Worm (Caenorhabditis elegans) whole organism, midembryonic: ENCODE results near the gene cin-4.

Experiments used
- T22C8.4 ChIP-seq: fragments of 200-800 bp; sonication (Bioruptor generic); IDR thresholded peaks from 2 replicates; pipeline ENCODE4 v1.3.6; 2022; ENCODE audit warnings: missing genetic modification characterization, missing compliant biosample characterization
- cog-1 ChIP-seq: sonication (generic microtip); optimal IDR thresholded peaks from 2 replicates; lab custom pipeline; 2016; ENCODE audit warnings: missing genetic modification characterization, missing compliant biosample characterization
- flt-1 ChIP-seq: fragments of 200-800 bp; sonication (Bioruptor generic); IDR thresholded peaks from 2 replicates; pipeline ENCODE4 v1.3.6; 2022; ENCODE audit warnings: missing genetic modification characterization, missing compliant biosample characterization
- klf-2 ChIP-seq: fragments of 200-800 bp; sonication (Bioruptor generic); conservative IDR thresholded peaks from 2 replicates; pipeline ENCODE4 v1.3.6; 2022; ENCODE audit warnings: missing genetic modification reagents, missing genetic modification characterization, missing compliant biosample characterization
- med-1 ChIP-seq: sonication (generic microtip); optimal IDR thresholded peaks from 2 replicates; lab custom pipeline; 2017; ENCODE audit warnings: missing genetic modification characterization, mild to moderate bottlenecking, missing compliant biosample characterization, antibody characterized with exemption, missing genetic modification reagents; ENCODE audit not compliant: insufficient read depth
- ref-1 ChIP-seq: fragments of 200-800 bp; sonication (Bioruptor generic); conservative IDR thresholded peaks from 2 replicates; pipeline ENCODE4 v1.3.6; 2022; ENCODE audit warnings: missing genetic modification reagents, missing genetic modification characterization, missing compliant biosample characterization
- tab-1 ChIP-seq: fragments of 200-800 bp; sonication (Bioruptor generic); IDR thresholded peaks from 2 replicates; pipeline ENCODE4 v1.3.6; 2022; ENCODE audit warnings: missing genetic modification characterization, missing compliant biosample characterization
- ztf-23 ChIP-seq: fragments of 200-800 bp; sonication (Bioruptor generic); IDR thresholded peaks from 2 replicates; pipeline ENCODE4 v1.3.6; 2022; ENCODE audit warnings: missing genetic modification reagents, missing genetic modification characterization, missing compliant biosample characterization
- ztf-29 ChIP-seq: fragments of 200-800 bp; sonication (Bioruptor generic); IDR thresholded peaks from 2 replicates; pipeline ENCODE4 v1.3.6; 2022; ENCODE audit warnings: missing genetic modification reagents, missing genetic modification characterization, missing compliant biosample characterization

The cin-4 gene

ce11 chrII:7053649-7054048 is 15.6 kb downstream of the cin-4 start, which contains the start of gene ZK1127.4:
Gene ZK1127.4, plus strand, starts transcription at chrII:7053949.
- TF ChIP-seq tab-1 (GFP tag; lab: Robert Waterston, UW) (no peak), T22C8.4 (GFP tag; lab: Robert Waterston, UW) (no peak), ztf-23 (GFP tag; lab: Robert Waterston, UW) (no peak), ztf-29 (GFP tag; lab: Robert Waterston, UW) (no peak), klf-2 (GFP tag; lab: Robert Waterston, UW) (no peak), cog-1 (tag; lab: Kevin White, UChicago) (no peak), med-1 (GFP tag; lab: Kevin White, UChicago) (no peak), ref-1 (GFP tag; lab: Robert Waterston, UW) (no peak), flt-1 (GFP tag; lab: Robert Waterston, UW) (no peak)

ce11 chrII:7054987-7055386 is 16.9 kb downstream of the cin-4 start, which contains the start of gene ZK1127.3:
Gene ZK1127.3, plus strand, starts transcription at chrII:7055287.
- TF ChIP-seq cog-1 (tag; lab: Kevin White, UChicago) (no peak), tab-1 (GFP tag; lab: Robert Waterston, UW) (no peak), T22C8.4 (GFP tag; lab: Robert Waterston, UW) (no peak), klf-2 (GFP tag; lab: Robert Waterston, UW) (no peak)

- TF ChIP-seq cog-1 (tag; lab: Kevin White, UChicago) (no peak), tab-1 (GFP tag; lab: Robert Waterston, UW) (no peak), T22C8.4 (GFP tag; lab: Robert Waterston, UW) (no peak), klf-2 (GFP tag; lab: Robert Waterston, UW) (no peak), med-1 (GFP tag; lab: Kevin White, UChicago) (no peak), ztf-23 (GFP tag; lab: Robert Waterston, UW) (no peak), ref-1 (GFP tag; lab: Robert Waterston, UW) (no peak), flt-1 (GFP tag; lab: Robert Waterston, UW) (no peak), ztf-29 (GFP tag; lab: Robert Waterston, UW) (no peak)
These were observed 18.2 kb downstream of the cin-4 start for ce11 chrII:7056328-7056727.

ce11 chrII:7057860-7058259 is 19.8 kb downstream of the cin-4 start, which contains the start of gene cth-2:
Gene cth-2, minus strand, starts transcription at chrII:7057960.
- TF ChIP-seq ztf-23 (GFP tag; lab: Robert Waterston, UW) (no peak), flt-1 (GFP tag; lab: Robert Waterston, UW) (no peak), ref-1 (GFP tag; lab: Robert Waterston, UW) (no peak), ztf-29 (GFP tag; lab: Robert Waterston, UW) (no peak)

ce11 chrII:7059274-7059757 is 21.2 kb downstream of the cin-4 start:
- no peak for TF ChIP-seq T22C8.4 (GFP tag; lab: Robert Waterston, UW)
- no peak for TF ChIP-seq klf-2 (GFP tag; lab: Robert Waterston, UW)
- TF ChIP-seq flt-1 (GFP tag; lab: Robert Waterston, UW), result no peak
- TF ChIP-seq ztf-23 (GFP tag; lab: Robert Waterston, UW), result no peak
- no peak for TF ChIP-seq tab-1 (GFP tag; lab: Robert Waterston, UW)
- TF ChIP-seq med-1 (GFP tag; lab: Kevin White, UChicago), result no peak
- no peak for TF ChIP-seq ref-1 (GFP tag; lab: Robert Waterston, UW)
- no peak for TF ChIP-seq cog-1 (tag; lab: Kevin White, UChicago)
- no peak for TF ChIP-seq ztf-29 (GFP tag; lab: Robert Waterston, UW)

- TF ChIP-seq ztf-23 (GFP tag; lab: Robert Waterston, UW) (no peak), tab-1 (GFP tag; lab: Robert Waterston, UW) (no peak), ztf-29 (GFP tag; lab: Robert Waterston, UW) (no peak), T22C8.4 (GFP tag; lab: Robert Waterston, UW) (no peak), med-1 (GFP tag; lab: Kevin White, UChicago) (no peak)
These were observed 22.1 kb downstream of the cin-4 start for ce11 chrII:7060202-7060601.

ce11 chrII:7060791-7061190 is 22.7 kb downstream of the cin-4 start:
- no peak for TF ChIP-seq ztf-29 (GFP tag; lab: Robert Waterston, UW)
- TF ChIP-seq med-1 (GFP tag; lab: Kevin White, UChicago), result no peak
- no peak for TF ChIP-seq flt-1 (GFP tag; lab: Robert Waterston, UW)

- TF ChIP-seq ref-1 (GFP tag; lab: Robert Waterston, UW) (no peak), med-1 (GFP tag; lab: Kevin White, UChicago) (no peak), cog-1 (tag; lab: Kevin White, UChicago) (no peak), ztf-29 (GFP tag; lab: Robert Waterston, UW) (no peak), klf-2 (GFP tag; lab: Robert Waterston, UW) (no peak), flt-1 (GFP tag; lab: Robert Waterston, UW) (no peak), tab-1 (GFP tag; lab: Robert Waterston, UW) (no peak)
These were observed 23.6 kb downstream of the cin-4 start, which contains the start of gene acs-6 for ce11 chrII:7061730-7062129. Gene acs-6, plus strand, starts transcription at chrII:7062030.

- TF ChIP-seq klf-2 (GFP tag; lab: Robert Waterston, UW) (no peak), med-1 (GFP tag; lab: Kevin White, UChicago) (no peak), ztf-23 (GFP tag; lab: Robert Waterston, UW) (no peak), flt-1 (GFP tag; lab: Robert Waterston, UW) (no peak), ref-1 (GFP tag; lab: Robert Waterston, UW) (no peak), tab-1 (GFP tag; lab: Robert Waterston, UW) (no peak), T22C8.4 (GFP tag; lab: Robert Waterston, UW) (no peak), cog-1 (tag; lab: Kevin White, UChicago) (no peak), ztf-29 (GFP tag; lab: Robert Waterston, UW) (no peak)
These were observed 27.3 kb downstream of the cin-4 start, which contains the start of gene nos-2 for ce11 chrII:7065391-7065790. Gene nos-2, plus strand, starts transcription at chrII:7065618.
